Fruit fly (Drosophila melanogaster) whole organism, adult: Measurements from ENCODE around the gene Gr8a.

Experiments used
- CG11617 ChIP-seq: fragments of 200-800 bp; sonication (Bioruptor generic); optimal IDR thresholded peaks from 2 replicates; lab custom pipeline; 2017; ENCODE audit warnings: mild to moderate bottlenecking, missing biosample characterization, missing genetic modification reagents, missing genetic modification characterization
- CG12768 ChIP-seq: fragments of 200-800 bp; sonication (Bioruptor generic); optimal IDR thresholded peaks from 2 replicates; lab custom pipeline; 2017; ENCODE audit warnings: missing biosample characterization, missing genetic modification characterization, mild to moderate bottlenecking, moderate library complexity, missing genetic modification reagents
- CG14711 ChIP-seq: fragments of 200-800 bp; sonication (Bioruptor generic); optimal IDR thresholded peaks from 2 replicates; lab custom pipeline; 2018; ENCODE audit warnings: missing biosample characterization, mild to moderate bottlenecking, missing genetic modification characterization, moderate library complexity
- CG1620 ChIP-seq: fragments of 200-800 bp; sonication (Bioruptor generic); optimal IDR thresholded peaks from 2 replicates; lab custom pipeline; 2016; ENCODE audit warnings: missing biosample characterization, missing genetic modification characterization
- Crg-1 ChIP-seq: fragments of 200-800 bp; sonication (Bioruptor generic); optimal IDR thresholded peaks from 2 replicates; lab custom pipeline; 2016; ENCODE audit warnings: missing biosample characterization, missing genetic modification characterization
- Mnt ChIP-seq: fragments of 200-800 bp; sonication (Bioruptor generic); optimal IDR thresholded peaks from 2 replicates; lab custom pipeline; 2016; ENCODE audit warnings: missing biosample characterization, mild to moderate bottlenecking, missing genetic modification characterization
- cic ChIP-seq: fragments of 200-800 bp; sonication (Bioruptor generic); optimal IDR thresholded peaks from 2 replicates; lab custom pipeline; 2017; ENCODE audit warnings: missing biosample characterization, mild to moderate bottlenecking, missing genetic modification characterization, moderate library complexity
- kay ChIP-seq: fragments of 200-800 bp; sonication (Bioruptor generic); peaks from one replicate; lab custom pipeline; 2016; ENCODE audit warnings: missing biosample characterization, missing genetic modification characterization, borderline replicate concordance

dm6 chrX:9192429-9192828 is 34.5 kb upstream of the Gr8a start, which contains the start of gene CG12056:
- TF ChIP-seq Crg-1 (no peak), CG12768 (GFP tag; lab: Kevin White, UChicago) (no peak), cic (no peak), CG14711 (no peak), CG11617 (GFP tag; lab: Kevin White, UChicago) (no peak), kay (no peak), Mnt (GFP tag; lab: Kevin White, UChicago) (no peak), CG1620 (no peak)
